Fruit fly (Drosophila melanogaster): ENCODE measurements around the gene drd.

Gene drd

DNA sequence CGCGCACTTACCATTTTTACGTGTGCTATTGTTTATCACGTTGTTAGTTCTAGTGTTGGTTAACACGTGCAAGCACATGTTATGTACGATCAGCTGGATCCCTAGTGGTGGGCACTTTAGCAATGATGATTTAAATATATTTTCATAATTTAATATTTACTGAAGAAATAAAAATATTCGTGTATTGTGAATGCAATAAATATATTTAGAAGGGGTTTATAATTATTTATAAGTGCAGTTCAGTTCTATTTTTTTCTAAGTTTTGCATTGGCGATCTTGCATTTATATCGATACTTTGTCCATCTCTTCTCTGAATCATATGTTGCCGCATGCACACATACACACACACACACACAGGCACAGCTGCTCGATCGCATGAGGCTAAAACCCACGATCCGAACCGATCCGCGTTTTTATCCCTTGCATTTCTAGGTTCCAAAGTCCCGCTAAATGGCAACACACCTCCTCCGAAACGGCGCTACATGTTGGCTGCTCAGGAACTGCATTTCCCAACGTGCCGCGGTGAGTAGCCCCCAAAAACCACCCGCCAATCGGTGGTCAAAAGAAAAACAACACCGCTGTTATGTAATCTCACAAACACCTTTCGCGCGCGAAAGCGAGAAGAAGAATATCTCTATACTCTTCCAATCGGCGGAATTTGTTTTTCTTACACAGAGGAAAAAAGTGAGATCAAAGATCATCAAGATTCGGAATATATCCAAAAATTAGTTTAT, 39.6 kb upstream of the drd start, which contains the start of the genes CG15027 and Dbct (continued):
- TF ChIP-seq Adf1 (GFP tag; IDR thresholded peaks at IDR 0.05) (peak; percentile 29; the same call in 1 of the 2 replicates), C15 (GFP tag; IDR thresholded peaks at IDR 0.05) (no peak), CG30403 (GFP tag; optimal IDR thresholded peaks at IDR 0.05) (peak; percentile 76), CG7745 (tag; optimal IDR thresholded peaks at IDR 0.05) (no peak), Dfd (GFP tag; optimal IDR thresholded peaks at IDR 0.05) (no peak), YL-1 (GFP tag; optimal IDR thresholded peaks at IDR 0.05) (peak; percentile 88), CG10565 (GFP tag; optimal IDR thresholded peaks at IDR 0.05) (no peak), bab2 (GFP tag; optimal IDR thresholded peaks at IDR 0.05) (no peak), CG10321 (GFP tag; IDR thresholded peaks at IDR 0.05) (no peak), CG15601 (tag; optimal IDR thresholded peaks at IDR 0.05) (peak; percentile 47), TFAM (GFP tag; optimal IDR thresholded peaks at IDR 0.05) (no peak), pum (GFP tag; optimal IDR thresholded peaks at IDR 0.05) (no peak), kay (GFP tag; optimal IDR thresholded peaks at IDR 0.05) (peak; percentile 85), CG9727 (GFP tag; optimal IDR thresholded peaks at IDR 0.05) (peak; percentile 73), CG10431 (GFP tag; optimal IDR thresholded peaks at IDR 0.05) (no peak), ttk (GFP tag; IDR thresholded peaks at IDR 0.05) (peak; percentile 46), GATAe (GFP tag; conservative IDR thresholded peaks at IDR 0.05) (no peak), abd-A (tag; optimal IDR thresholded peaks at IDR 0.05) (peak; percentile 36), CG3995 (GFP tag; optimal IDR thresholded peaks at IDR 0.05) (no peak), CG14014 (GFP tag; IDR thresholded peaks at IDR 0.05) (peak; percentile 46; the same call in 1 of the 2 replicates), gsb-n (tag; optimal IDR thresholded peaks at IDR 0.05) (peak; percentile 39), Myb (GFP tag; optimal IDR thresholded peaks at IDR 0.05) (no peak), ato (GFP tag; IDR thresholded peaks at IDR 0.05; ENCODE audit: partially characterized antibody) (0 out of 2 replicates have a peak, but pooled peaks have one; percentile 24), CG10209 (GFP tag; optimal IDR thresholded peaks at IDR 0.05) (peak; percentile 50), da (GFP tag; optimal IDR thresholded peaks at IDR 0.05) (no peak), CG31224 (GFP tag; IDR thresholded peaks at IDR 0.05) (peak; percentile 62), ftz-f1 (GFP tag; optimal IDR thresholded peaks at IDR 0.05) (no peak), pita (GFP tag; optimal IDR thresholded peaks at IDR 0.05) (no peak), gcm (GFP tag; optimal IDR thresholded peaks at IDR 0.05) (peak; percentile 41), Chrac-16 (GFP tag; optimal IDR thresholded peaks at IDR 0.05) (peak; percentile 62), E2f2 (GFP tag; IDR thresholded peaks at IDR 0.05) (peak; percentile 22; the same call in 1 of the 2 replicates), tx (GFP tag; optimal IDR thresholded peaks at IDR 0.05) (no peak), CG15696 (tag; optimal IDR thresholded peaks at IDR 0.05) (peak; percentile 74), NC2β (GFP tag; optimal IDR thresholded peaks at IDR 0.05) (no peak), CG12219 (GFP tag; optimal IDR thresholded peaks at IDR 0.05) (no peak), CG11247 (GFP tag; IDR thresholded peaks at IDR 0.05) (peak; percentile 26; the same call in 1 of the 2 replicates), CG9609 (GFP tag; optimal IDR thresholded peaks at IDR 0.05) (peak; percentile 17), zfh2 (GFP tag; optimal IDR thresholded peaks at IDR 0.05) (no peak), CG3407 (GFP tag; optimal IDR thresholded peaks at IDR 0.05) (no peak), BEAF-32 (GFP tag; optimal IDR thresholded peaks at IDR 0.05) (peak; percentile 81), fu2 (GFP tag; optimal IDR thresholded peaks at IDR 0.05) (no peak), Jarid2 (GFP tag; optimal IDR thresholded peaks at IDR 0.05) (no peak), CG18599 (GFP tag; optimal IDR thresholded peaks at IDR 0.05) (peak; percentile 53), Ssrp (tag; optimal IDR thresholded peaks at IDR 0.05) (peak; percentile 61), MBD-R2 (GFP tag; IDR thresholded peaks at IDR 0.05) (peak; percentile 55; the same call in 1 of the 2 replicates), CG8765 (GFP tag; IDR thresholded peaks at IDR 0.05) (peak; percentile 26; the same call in 1 of the 2 replicates), Tbp (GFP tag; optimal IDR thresholded peaks at IDR 0.05) (no peak), CG10543 (GFP tag; optimal IDR thresholded peaks at IDR 0.05) (peak; percentile 79), lov (optimal IDR thresholded peaks at IDR 0.05) (no peak), lov (GFP tag; IDR thresholded peaks at IDR 0.05) (no peak)
